Fruit fly (Drosophila melanogaster): ENCODE measurements around the gene CG1113.

- no peak for TF ChIP-seq Myc (optimal IDR thresholded peaks at IDR 0.05)
- TF ChIP-seq ttk (optimal IDR thresholded peaks at IDR 0.05), result no peak
- TF ChIP-seq psq (optimal IDR thresholded peaks at IDR 0.05), result no peak
- TF ChIP-seq insv (optimal IDR thresholded peaks at IDR 0.05), result no peak
- TF ChIP-seq h (optimal IDR thresholded peaks at IDR 0.05), result no peak
- TF ChIP-seq Sin3A (optimal IDR thresholded peaks at IDR 0.05), result no peak
Observed at dm6 chr3R:5280380-5280779, 27.4 kb downstream of the CG1113 start.
